Worm (Caenorhabditis elegans): ENCODE results near the gene srw-89.

The srw-89 gene

DNA sequence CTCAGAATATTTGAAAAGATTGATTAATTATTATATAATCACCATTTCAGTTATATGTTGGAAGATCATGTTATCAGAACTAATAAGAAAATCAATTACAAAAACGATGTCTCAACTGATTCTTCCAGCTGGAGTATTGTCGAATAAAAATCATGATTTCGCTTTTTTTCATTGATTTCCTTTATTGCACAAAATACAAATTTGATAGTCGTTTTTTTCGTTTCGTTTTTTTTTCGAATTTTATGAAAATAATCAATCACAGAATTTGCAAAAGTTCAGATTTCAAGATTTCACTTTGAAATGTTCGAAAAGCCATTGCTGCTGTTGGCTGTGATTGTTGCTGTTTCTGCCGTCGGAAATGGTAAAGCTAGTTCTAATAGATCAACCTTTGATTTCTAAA lies 18.9 kb downstream of the srw-89 start, which contains the start of gene C49G7.13:
TSS of gene C49G7.13 (plus strand) at position 301 of the 400 bp plus-strand sequence.
- TF ChIP-seq ceh-90 (tag; optimal IDR thresholded peaks at IDR 0.05) (no peak), ces-1 (GFP tag; optimal IDR thresholded peaks at IDR 0.05) (no peak), pag-3 (tag; optimal IDR thresholded peaks at IDR 0.05; ENCODE audit: borderline replicate concordance, insufficient read depth) (no peak)

DNA sequence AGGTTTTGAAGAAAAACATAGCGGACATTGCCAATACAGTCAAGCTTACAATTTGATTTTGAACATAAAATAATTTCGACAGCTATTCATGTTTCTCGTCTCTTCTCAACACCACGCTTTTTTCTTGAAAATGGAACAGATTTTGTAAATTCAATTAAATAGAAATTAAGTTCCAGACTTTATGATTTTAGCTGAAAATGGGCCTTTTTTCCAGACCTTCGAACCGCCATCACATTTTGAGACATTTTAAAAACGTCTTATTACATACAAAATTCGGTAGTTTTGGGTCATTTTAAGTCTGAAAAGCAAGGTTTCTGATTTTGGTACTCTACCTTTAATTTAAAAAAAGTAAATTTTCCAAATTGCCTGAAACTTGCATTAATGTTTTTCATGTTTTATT lies 21.2 kb downstream of the srw-89 start, which contains the start of gene C49G7.12:
TSS of gene C49G7.12 (plus strand) at position 301 of the 400 bp plus-strand sequence.
- no peak for TF ChIP-seq efl-1 (optimal IDR thresholded peaks at IDR 0.05)
- peak in 1 of 2 experiments; percentile 56 for TF ChIP-seq efl-1 (GFP tag; optimal IDR thresholded peaks at IDR 0.05 in 1 of 2)
- TF ChIP-seq tbx-2 (tag; optimal IDR thresholded peaks at IDR 0.05), result no peak
- TF ChIP-seq zip-4 (GFP tag; optimal IDR thresholded peaks at IDR 0.05), result no peak

DNA sequence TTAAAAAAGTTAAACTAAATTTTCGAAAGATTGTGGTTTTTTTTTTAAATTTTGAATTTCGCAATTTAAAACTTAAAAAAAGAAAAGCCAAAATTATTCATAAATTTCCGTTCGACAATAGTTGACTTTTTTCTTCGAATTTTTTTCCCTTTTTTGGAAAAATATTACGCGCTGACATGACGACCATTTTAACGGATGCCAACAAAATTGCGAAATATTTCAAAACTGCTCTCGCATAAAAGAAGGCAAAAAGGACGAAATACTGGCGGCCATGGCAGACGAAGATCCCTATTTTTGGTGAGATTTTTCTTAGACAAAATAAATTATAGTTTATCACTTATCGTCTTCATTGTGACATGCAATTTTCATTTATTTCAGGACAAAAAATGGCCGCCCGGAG lies 21.7 kb downstream of the srw-89 start:
- TF ChIP-seq efl-1 (optimal IDR thresholded peaks at IDR 0.05) (no peak), efl-1 (GFP tag; optimal IDR thresholded peaks at IDR 0.05 in 1 of 2) (peak in 1 of 2 experiments; percentile 64), fkh-10 (GFP tag; optimal IDR thresholded peaks at IDR 0.05) (no peak), alr-1 (tag; optimal IDR thresholded peaks at IDR 0.05; ENCODE audit: borderline replicate concordance) (no peak), tlp-1 (tag; optimal IDR thresholded peaks at IDR 0.05) (no peak), elt-2 (tag; optimal IDR thresholded peaks at IDR 0.05) (no peak), sup-37 (GFP tag; optimal IDR thresholded peaks at IDR 0.05) (no peak)

DNA sequence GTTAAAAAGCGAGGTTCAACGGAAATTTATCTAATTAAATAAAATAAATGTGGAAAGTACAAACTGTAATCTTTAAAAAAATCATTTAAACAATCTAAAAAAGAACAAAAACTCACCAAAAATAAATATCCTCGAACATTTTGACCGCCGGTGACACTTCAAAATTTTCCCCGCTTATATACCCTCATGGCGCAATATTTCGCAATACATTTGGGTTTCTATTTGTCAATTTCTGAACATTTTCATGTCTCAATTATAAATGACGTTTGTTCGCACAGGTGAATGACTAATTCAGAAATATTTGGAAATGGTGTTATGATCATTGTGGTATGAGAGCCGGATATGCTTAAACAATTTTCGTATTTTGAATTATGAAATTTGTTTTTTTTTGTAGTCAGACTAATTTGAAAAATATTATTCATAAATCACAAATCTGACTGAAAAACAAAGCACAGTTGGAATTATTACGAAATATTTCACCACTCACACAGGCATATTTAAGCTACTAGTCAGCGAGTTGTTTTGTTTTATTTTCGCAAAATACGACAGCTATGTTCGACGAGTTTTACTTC lies 25.1 kb downstream of the srw-89 start, which contains the start of the genes C49G7.10 and irg-2:
TSS of gene C49G7.10 (minus strand) at position 169 of the 572 bp plus-strand sequence.
TSS of gene irg-2 (plus strand) at position 329 of the 572 bp plus-strand sequence.
- TF ChIP-seq mef-2 (tag; optimal IDR thresholded peaks at IDR 0.05) (no peak), pax-3 (tag; optimal IDR thresholded peaks at IDR 0.05) (no peak), skn-1 (tag; optimal IDR thresholded peaks at IDR 0.05) (peak; percentile 20), nhr-71 (tag; optimal IDR thresholded peaks at IDR 0.05) (peak; percentile 57), efl-1 (optimal IDR thresholded peaks at IDR 0.05) (peak in 1 of 2 experiments; percentile 1), efl-1 (GFP tag; optimal IDR thresholded peaks at IDR 0.05 in 1 of 2) (peak; percentile 20 to 90), zip-4 (GFP tag; optimal IDR thresholded peaks at IDR 0.05) (peak; percentile 99), isw-1 (GFP tag; IDR thresholded peaks at IDR 0.05) (0 out of 2 replicates have a peak, but pooled peaks have one; percentile 3), ceh-90 (tag; optimal IDR thresholded peaks at IDR 0.05) (peak; percentile 19), ces-1 (GFP tag; optimal IDR thresholded peaks at IDR 0.05) (no peak), nhr-237 (tag; optimal IDR thresholded peaks at IDR 0.05) (peak; percentile 10), vab-15 (tag; optimal IDR thresholded peaks at IDR 0.05) (no peak), ama-1 (optimal IDR thresholded peaks at IDR 0.05) (no peak), unc-130 (tag; optimal IDR thresholded peaks at IDR 0.05) (no peak), lsy-2 (tag; optimal IDR thresholded peaks at IDR 0.05) (peak in 1 of 2 experiments; percentile 35), nhr-47 (tag; optimal IDR thresholded peaks at IDR 0.05) (peak; percentile 27), fkh-8 (tag; optimal IDR thresholded peaks at IDR 0.05) (peak; percentile 46), irx-1 (tag; optimal IDR thresholded peaks at IDR 0.05) (no peak), C34B4.2 (tag; optimal IDR thresholded peaks at IDR 0.05) (no peak), lin-39 (tag; optimal IDR thresholded peaks at IDR 0.05) (no peak), zag-1 (tag; optimal IDR thresholded peaks at IDR 0.05) (peak; percentile 7), ceh-82 (tag; optimal IDR thresholded peaks at IDR 0.05) (no peak)

DNA sequence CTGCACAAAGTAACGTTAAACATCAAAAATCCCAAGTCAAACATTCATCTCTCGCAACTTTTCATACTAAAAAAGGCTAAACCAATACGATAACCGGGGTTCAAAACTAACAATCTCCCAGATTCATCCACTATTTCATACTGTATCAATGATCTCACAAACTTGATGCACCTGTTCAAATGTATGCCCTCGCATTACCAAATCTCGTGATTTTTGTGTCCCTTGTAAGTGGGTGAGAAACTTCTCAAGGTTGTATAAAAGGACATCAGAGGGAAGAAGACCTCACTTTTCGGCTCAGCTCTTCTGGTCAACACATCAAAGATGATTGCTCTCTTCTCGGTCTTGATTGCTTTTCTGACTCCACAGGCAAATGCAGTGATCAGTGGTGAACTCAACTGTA lies 26.8 kb downstream of the srw-89 start, which contains the start of gene phat-3:
TSS of gene phat-3 (plus strand) at position 301 of the 400 bp plus-strand sequence.
- TF ChIP-seq F16B12.6 (tag; optimal IDR thresholded peaks at IDR 0.05) (no peak), nhr-237 (tag; optimal IDR thresholded peaks at IDR 0.05) (no peak), unc-86 (tag; optimal IDR thresholded peaks at IDR 0.05) (no peak), ets-5 (GFP tag; IDR thresholded peaks at IDR 0.05) (no peak), tbx-2 (tag; optimal IDR thresholded peaks at IDR 0.05) (no peak), nhr-47 (tag; optimal IDR thresholded peaks at IDR 0.05) (no peak)

Measured in whole organism, L1 larva.